Worm (Caenorhabditis elegans) whole organism, L3 larva: ENCODE measurements around the gene cdk-4.

Source experiments
- R02D3.7 ChIP-seq: fragments of 150-350 bp; optimal IDR thresholded peaks from 2 replicates; lab custom pipeline; 2014; ENCODE audit warnings: missing biosample characterization, missing genetic modification characterization
- ama-1 ChIP-seq: fragments of 150-350 bp; optimal IDR thresholded peaks from 2 replicates; lab custom pipeline; 2018
- fkh-10 ChIP-seq: sonication (generic microtip); optimal IDR thresholded peaks from 2 replicates; lab custom pipeline; 2017; ENCODE audit warnings: missing biosample characterization, missing genetic modification reagents, missing genetic modification characterization
- lin-39 ChIP-seq: fragments of 150-350 bp; optimal IDR thresholded peaks from 2 replicates; lab custom pipeline; 2018; ENCODE audit warnings: missing biosample characterization, missing genetic modification reagents, missing genetic modification characterization
- nhr-25 ChIP-seq: sonication (generic microtip); optimal IDR thresholded peaks from 2 replicates; lab custom pipeline; 2017; ENCODE audit warnings: missing biosample characterization, missing genetic modification characterization
- nhr-67 ChIP-seq: fragments of 150-350 bp; optimal IDR thresholded peaks from 2 replicates; lab custom pipeline; 2014; ENCODE audit warnings: missing biosample characterization, missing genetic modification characterization
- nhr-76 ChIP-seq: fragments of 150-350 bp; sonication (generic microtip); optimal IDR thresholded peaks from 5 replicates; lab custom pipeline; 2014; ENCODE audit warnings: missing biosample characterization, missing genetic modification characterization
- snpc-4 ChIP-seq: fragments of 150-350 bp; optimal IDR thresholded peaks from 2 replicates; lab custom pipeline; 2014; ENCODE audit warnings: missing biosample characterization, missing genetic modification characterization
- unc-39 ChIP-seq: sonication (generic microtip); optimal IDR thresholded peaks from 4 replicates; lab custom pipeline; 2017; ENCODE audit warnings: missing biosample characterization, missing genetic modification characterization
- ztf-4 ChIP-seq: fragments of 150-350 bp; optimal IDR thresholded peaks from 2 replicates; lab custom pipeline; 2014; ENCODE audit warnings: missing biosample characterization, missing genetic modification characterization

- no peak for TF ChIP-seq ama-1 (lab: Kevin White, UChicago)
- TF ChIP-seq fkh-10 (GFP tag; lab: Kevin White, UChicago), result no peak
- TF ChIP-seq unc-39 (tag; lab: Kevin White, UChicago), result no peak
- no peak for TF ChIP-seq nhr-25 (tag; lab: Kevin White, UChicago)
- TF ChIP-seq nhr-76, result no peak
- no peak for TF ChIP-seq nhr-67
- no peak for TF ChIP-seq snpc-4
- no peak for TF ChIP-seq ztf-4 (tag; lab: Kevin White, UChicago)
- no peak for TF ChIP-seq lin-39 (tag; lab: Kevin White, UChicago)
- no peak for TF ChIP-seq R02D3.7 (tag; lab: Kevin White, UChicago)
Observed at ce11 chrX:13477356-13477755, 41.4 kb downstream of the cdk-4 start, which contains the start of gene efn-3.
